Fruit fly (Drosophila melanogaster): ENCODE results near the gene CG7707.

Gene CG7707

dm6 chr3L:17243136-17243535, at the start of gene CG7707:
Gene CG7707 (plus strand): TSS chr3L:17243436.
- TF ChIP-seq Jra (GFP tag; optimal IDR thresholded peaks at IDR 0.05) (no peak), CrebA (GFP tag; optimal IDR thresholded peaks at IDR 0.05; ENCODE audit: borderline replicate concordance) (no peak), dsf (GFP tag; optimal IDR thresholded peaks at IDR 0.05; ENCODE audit: borderline replicate concordance) (no peak), psq (GFP tag; optimal IDR thresholded peaks at IDR 0.05) (no peak), ey (GFP tag; optimal IDR thresholded peaks at IDR 0.05) (no peak), jim (GFP tag; optimal IDR thresholded peaks at IDR 0.05) (no peak), GATAd (GFP tag; optimal IDR thresholded peaks at IDR 0.05) (no peak), Dfd (GFP tag; optimal IDR thresholded peaks at IDR 0.05) (no peak), CG32264 (GFP tag; optimal IDR thresholded peaks at IDR 0.05) (no peak), fru (GFP tag; optimal IDR thresholded peaks at IDR 0.05) (no peak)

- TF ChIP-seq fru (GFP tag; optimal IDR thresholded peaks at IDR 0.05) (no peak), psq (GFP tag; optimal IDR thresholded peaks at IDR 0.05) (no peak), CrebA (GFP tag; optimal IDR thresholded peaks at IDR 0.05; ENCODE audit: borderline replicate concordance) (no peak), Myc (optimal IDR thresholded peaks at IDR 0.05) (no peak), OdsH (GFP tag; optimal IDR thresholded peaks at IDR 0.05) (no peak), sv (GFP tag; optimal IDR thresholded peaks at IDR 0.05) (no peak), Hnf4 (GFP tag; optimal IDR thresholded peaks at IDR 0.05) (no peak), GATAd (GFP tag; optimal IDR thresholded peaks at IDR 0.05) (no peak), foxo (GFP tag; optimal IDR thresholded peaks at IDR 0.05) (no peak), Abd-B (GFP tag; optimal IDR thresholded peaks at IDR 0.05) (no peak), pan (optimal IDR thresholded peaks at IDR 0.05) (no peak), lola (GFP tag; optimal IDR thresholded peaks at IDR 0.05) (no peak)
Observed at dm6 chr3L:17208601-17209000, 34.6 kb upstream of the CG7707 start.

dm6 chr3L:17209402-17209801, 33.8 kb upstream of the CG7707 start:
- no peak for TF ChIP-seq Rel (GFP tag; optimal IDR thresholded peaks at IDR 0.05)
- no peak for TF ChIP-seq Rel (tag; optimal IDR thresholded peaks at IDR 0.05)
- TF ChIP-seq foxo (GFP tag; optimal IDR thresholded peaks at IDR 0.05) = no peak
- no peak for TF ChIP-seq Vsx2 (GFP tag; optimal IDR thresholded peaks at IDR 0.05; ENCODE audit: partially characterized antibody)
- TF ChIP-seq br (GFP tag; optimal IDR thresholded peaks at IDR 0.05) = no peak
- no peak for TF ChIP-seq Myc (optimal IDR thresholded peaks at IDR 0.05)
- no peak for TF ChIP-seq woc (GFP tag; optimal IDR thresholded peaks at IDR 0.05)
- TF ChIP-seq Sp1 (GFP tag; optimal IDR thresholded peaks at IDR 0.05) = no peak
- TF ChIP-seq Hr83 (GFP tag; optimal IDR thresholded peaks at IDR 0.05; ENCODE audit: poor library complexity, severe bottlenecking) = no peak
- TF ChIP-seq fru (GFP tag; optimal IDR thresholded peaks at IDR 0.05) = no peak
- no peak for TF ChIP-seq sv (GFP tag; optimal IDR thresholded peaks at IDR 0.05)
- TF ChIP-seq tai (GFP tag; optimal IDR thresholded peaks at IDR 0.05) = no peak
- no peak for TF ChIP-seq usp (GFP tag; optimal IDR thresholded peaks at IDR 0.05)
- TF ChIP-seq Jra (GFP tag; optimal IDR thresholded peaks at IDR 0.05) = no peak
- TF ChIP-seq CG9705 (GFP tag; optimal IDR thresholded peaks at IDR 0.05) = no peak
- no peak for TF ChIP-seq dl (GFP tag; optimal IDR thresholded peaks at IDR 0.05; ENCODE audit: insufficient read depth in 1 of 2, partially characterized antibody in 2 of 2)

dm6 chr3L:17211568-17211967, 31.7 kb upstream of the CG7707 start:
- no peak for TF ChIP-seq ey (GFP tag; optimal IDR thresholded peaks at IDR 0.05)
- TF ChIP-seq br (GFP tag; optimal IDR thresholded peaks at IDR 0.05) = no peak
- TF ChIP-seq OdsH (GFP tag; optimal IDR thresholded peaks at IDR 0.05) = no peak
- no peak for TF ChIP-seq CrebA (GFP tag; optimal IDR thresholded peaks at IDR 0.05; ENCODE audit: borderline replicate concordance)
- TF ChIP-seq CG9705 (GFP tag; optimal IDR thresholded peaks at IDR 0.05) = no peak
- no peak for TF ChIP-seq Myc (optimal IDR thresholded peaks at IDR 0.05)
- no peak for TF ChIP-seq jim (GFP tag; optimal IDR thresholded peaks at IDR 0.05)
- no peak for TF ChIP-seq h (GFP tag; optimal IDR thresholded peaks at IDR 0.05)

dm6 chr3L:17216263-17216662, 27.0 kb upstream of the CG7707 start:
- TF ChIP-seq Jra (GFP tag; optimal IDR thresholded peaks at IDR 0.05) (no peak), Hnf4 (GFP tag; optimal IDR thresholded peaks at IDR 0.05) (no peak), jim (GFP tag; optimal IDR thresholded peaks at IDR 0.05) (no peak), fru (GFP tag; optimal IDR thresholded peaks at IDR 0.05) (no peak), h (GFP tag; optimal IDR thresholded peaks at IDR 0.05) (peak; percentile 20), sage (GFP tag; optimal IDR thresholded peaks at IDR 0.05) (no peak), foxo (GFP tag; optimal IDR thresholded peaks at IDR 0.05) (peak in 1 of 2 experiments; percentile 6), ey (GFP tag; optimal IDR thresholded peaks at IDR 0.05) (no peak), tai (GFP tag; optimal IDR thresholded peaks at IDR 0.05) (no peak), Sp1 (GFP tag; optimal IDR thresholded peaks at IDR 0.05) (peak; percentile 9), Hr83 (GFP tag; optimal IDR thresholded peaks at IDR 0.05; ENCODE audit: poor library complexity, severe bottlenecking) (no peak), Dfd (GFP tag; optimal IDR thresholded peaks at IDR 0.05) (no peak), Myc (optimal IDR thresholded peaks at IDR 0.05) (no peak), Rel (GFP tag; optimal IDR thresholded peaks at IDR 0.05) (no peak), Rel (tag; optimal IDR thresholded peaks at IDR 0.05) (no peak), usp (GFP tag; optimal IDR thresholded peaks at IDR 0.05) (no peak), woc (GFP tag; optimal IDR thresholded peaks at IDR 0.05) (no peak), HLH106 (tag; optimal IDR thresholded peaks at IDR 0.05) (peak; percentile 10), Hr78 (GFP tag; optimal IDR thresholded peaks at IDR 0.05) (no peak)
